Worm (Caenorhabditis elegans): ENCODE data around the gene F14D2.5.

DNA sequence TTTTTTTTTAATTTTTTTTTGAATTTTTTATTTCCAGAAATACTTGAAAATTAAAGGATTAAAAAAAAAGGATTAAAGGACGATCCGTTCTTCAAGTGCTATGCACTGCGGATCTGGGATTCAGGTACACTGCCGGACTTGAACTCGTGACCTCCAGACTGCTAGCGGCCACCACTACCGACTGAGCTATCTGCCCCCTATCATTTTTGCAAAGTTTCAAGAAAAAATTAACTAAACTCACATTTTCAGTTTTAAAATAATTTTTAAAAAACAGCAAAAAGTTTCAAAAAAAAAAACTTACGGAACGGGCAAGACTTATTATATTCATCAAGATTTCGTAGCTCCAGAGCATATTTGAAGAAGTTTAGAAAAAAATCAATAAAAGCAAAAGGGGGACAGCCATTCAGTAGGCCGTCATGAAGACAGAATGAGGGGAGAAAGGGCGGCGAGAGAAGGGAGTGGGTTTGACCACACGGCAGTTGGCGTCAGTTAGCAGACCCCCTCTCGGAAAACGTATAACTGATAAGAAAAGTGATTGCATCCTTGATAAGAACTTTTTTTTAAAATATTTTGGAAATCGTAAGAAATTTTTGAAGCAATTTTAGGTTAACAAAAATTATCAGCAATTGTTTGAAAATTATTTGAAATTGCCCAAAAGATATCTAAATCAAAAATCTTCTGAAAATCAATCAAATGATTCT lies 29.2 kb upstream of the F14D2.5 start:
- TF ChIP-seq flt-1 (GFP tag; IDR thresholded peaks at IDR 0.05) (no peak), cog-1 (tag; optimal IDR thresholded peaks at IDR 0.05) (no peak), ztf-23 (GFP tag; IDR thresholded peaks at IDR 0.05) (no peak)
